Worm (Caenorhabditis elegans) whole organism, L2 larva: Measurements from ENCODE around the gene T02C12.5.

ENCODE experiments used
- C34F6.9 ChIP-seq: fragments of 150-350 bp; optimal IDR thresholded peaks from 2 replicates; lab custom pipeline; 2014; ENCODE audit warnings: missing biosample characterization, missing genetic modification characterization
- F13H6.1 ChIP-seq: sonication (generic microtip); optimal IDR thresholded peaks from 2 replicates; lab custom pipeline; 2016; ENCODE audit warnings: missing genetic modification characterization, missing compliant biosample characterization
- Y55F3AM.14 ChIP-seq: fragments of 200-800 bp; sonication (Bioruptor generic); optimal IDR thresholded peaks from 2 replicates; lab custom pipeline; 2018; ENCODE audit warnings: mild to moderate bottlenecking, missing genetic modification characterization, missing compliant biosample characterization
- ZK546.5 ChIP-seq: sonication (generic microtip); optimal IDR thresholded peaks from 2 replicates; lab custom pipeline; 2017; ENCODE audit warnings: missing biosample characterization, missing genetic modification characterization
- alr-1 ChIP-seq: fragments of 150-350 bp; optimal IDR thresholded peaks from 2 replicates; lab custom pipeline; 2014; ENCODE audit warnings: missing biosample characterization, missing genetic modification characterization
- aly-2 ChIP-seq: fragments of 150-350 bp; optimal IDR thresholded peaks from 2 replicates; lab custom pipeline; 2014; ENCODE audit warnings: missing biosample characterization, missing genetic modification characterization
- ama-1 ChIP-seq: fragments of 150-350 bp; optimal IDR thresholded peaks from 2 replicates; lab custom pipeline; 2018; ENCODE audit warnings: inconsistent platforms
- ceh-16 ChIP-seq: fragments of 150-350 bp; optimal IDR thresholded peaks from 2 replicates; lab custom pipeline; 2014; ENCODE audit warnings: missing biosample characterization, missing genetic modification characterization
- ceh-82 ChIP-seq: fragments of 150-350 bp; optimal IDR thresholded peaks from 2 replicates; lab custom pipeline; 2014; ENCODE audit warnings: missing biosample characterization, missing genetic modification characterization
- crh-2 ChIP-seq: sonication (generic microtip); optimal IDR thresholded peaks from 2 replicates; lab custom pipeline; 2017; ENCODE audit warnings: missing biosample characterization, missing genetic modification characterization
- dmd-4 ChIP-seq: sonication (generic microtip); optimal IDR thresholded peaks from 2 replicates; lab custom pipeline; 2017; ENCODE audit warnings: missing biosample characterization, missing genetic modification characterization
- egl-27 ChIP-seq: sonication (generic microtip); optimal IDR thresholded peaks from 3 replicates; lab custom pipeline; 2017; ENCODE audit warnings: missing biosample characterization, missing genetic modification reagents, missing genetic modification characterization
- elt-1 ChIP-seq: fragments of 150-350 bp; optimal IDR thresholded peaks from 2 replicates; lab custom pipeline; 2014; ENCODE audit warnings: missing biosample characterization, missing genetic modification characterization
- fos-1 ChIP-seq: fragments of 150-350 bp; optimal IDR thresholded peaks from 2 replicates; lab custom pipeline; 2014; ENCODE audit warnings: missing biosample characterization, missing genetic modification characterization
- gmeb-1 ChIP-seq: fragments of 150-350 bp; optimal IDR thresholded peaks from 2 replicates; lab custom pipeline; 2014; ENCODE audit warnings: missing biosample characterization, missing genetic modification characterization
- lin-11 ChIP-seq: fragments of 150-350 bp; sonication (generic microtip); optimal IDR thresholded peaks from 2 replicates; lab custom pipeline; 2014; ENCODE audit warnings: missing biosample characterization, missing genetic modification characterization, inconsistent platforms, mixed read lengths
- lin-13 ChIP-seq: fragments of 150-350 bp; optimal IDR thresholded peaks from 2 replicates; lab custom pipeline; 2014; ENCODE audit warnings: missing biosample characterization, missing genetic modification reagents, missing genetic modification characterization
- lin-39 ChIP-seq: fragments of 150-350 bp; optimal IDR thresholded peaks from 2 replicates; lab custom pipeline; 2014; ENCODE audit warnings: missing biosample characterization, missing genetic modification reagents, missing genetic modification characterization
- lsy-2 ChIP-seq, 2 experiments: fragments of 150-350 bp in 1 of 2; sonication (generic microtip) in 1 of 2; optimal IDR thresholded peaks; 2 replicates each; lab custom pipeline; 2014 to 2017; ENCODE audit warnings: missing biosample characterization in 2 of 2, missing genetic modification characterization in 2 of 2
- mab-5 ChIP-seq: fragments of 150-350 bp; optimal IDR thresholded peaks from 2 replicates; lab custom pipeline; 2014; ENCODE audit warnings: missing biosample characterization, missing genetic modification characterization
- mbf-1 ChIP-seq: sonication (generic microtip); optimal IDR thresholded peaks from 2 replicates; lab custom pipeline; 2017; ENCODE audit warnings: missing biosample characterization, missing genetic modification characterization
- mdl-1 ChIP-seq, 2 experiments: fragments of 150-350 bp in 1 of 2; sonication (generic microtip) in 1 of 2; optimal IDR thresholded peaks; 2 replicates each; lab custom pipeline; 2017; ENCODE audit warnings: missing biosample characterization in 2 of 2, missing genetic modification characterization in 2 of 2
- nhr-11 ChIP-seq: fragments of 150-350 bp; optimal IDR thresholded peaks from 2 replicates; lab custom pipeline; 2014; ENCODE audit warnings: missing biosample characterization, missing genetic modification characterization
- nhr-12 ChIP-seq: fragments of 150-350 bp; optimal IDR thresholded peaks from 2 replicates; lab custom pipeline; 2014; ENCODE audit warnings: missing biosample characterization, missing genetic modification characterization
- nhr-129 ChIP-seq: fragments of 150-350 bp; optimal IDR thresholded peaks from 2 replicates; lab custom pipeline; 2014; ENCODE audit warnings: missing biosample characterization, missing genetic modification characterization
- nhr-21 ChIP-seq: fragments of 150-350 bp; optimal IDR thresholded peaks from 2 replicates; lab custom pipeline; 2014; ENCODE audit warnings: missing biosample characterization, missing genetic modification characterization
- nhr-23 ChIP-seq: fragments of 150-350 bp; optimal IDR thresholded peaks from 2 replicates; lab custom pipeline; 2014; ENCODE audit warnings: missing biosample characterization, missing genetic modification reagents, missing genetic modification characterization
- nhr-237 ChIP-seq: fragments of 150-350 bp; optimal IDR thresholded peaks from 2 replicates; lab custom pipeline; 2014; ENCODE audit warnings: missing biosample characterization, missing genetic modification characterization
- nhr-25 ChIP-seq: fragments of 150-350 bp; sonication (generic microtip); optimal IDR thresholded peaks from 3 replicates; lab custom pipeline; 2014; ENCODE audit warnings: missing biosample characterization, missing genetic modification characterization
- nhr-6 ChIP-seq: fragments of 150-350 bp; optimal IDR thresholded peaks from 2 replicates; lab custom pipeline; 2014; ENCODE audit warnings: missing biosample characterization, missing genetic modification characterization
- nhr-77 ChIP-seq: fragments of 150-350 bp; optimal IDR thresholded peaks from 2 replicates; lab custom pipeline; 2014; ENCODE audit warnings: missing biosample characterization, missing genetic modification characterization
- peb-1 ChIP-seq: fragments of 150-350 bp; optimal IDR thresholded peaks from 2 replicates; lab custom pipeline; 2014; ENCODE audit warnings: missing biosample characterization, missing genetic modification characterization
- sem-4 ChIP-seq: fragments of 150-350 bp; optimal IDR thresholded peaks from 2 replicates; lab custom pipeline; 2014; ENCODE audit warnings: missing biosample characterization, missing genetic modification reagents, missing genetic modification characterization
- skn-1 ChIP-seq: sonication (generic microtip); optimal IDR thresholded peaks from 2 replicates; lab custom pipeline; 2017; ENCODE audit warnings: missing biosample characterization, missing genetic modification characterization
- sma-3 ChIP-seq: sonication (generic microtip); optimal IDR thresholded peaks from 2 replicates; lab custom pipeline; 2016; ENCODE audit warnings: missing genetic modification reagents, missing genetic modification characterization, missing compliant biosample characterization
- sma-9 ChIP-seq, 2 experiments: fragments of 150-350 bp in 1 of 2; sonication (generic microtip) in 1 of 2; optimal IDR thresholded peaks; 2 replicates each; lab custom pipeline; 2014 to 2016; ENCODE audit warnings: missing genetic modification characterization in 2 of 2, mild to moderate bottlenecking in 1 of 2, missing biosample characterization in 1 of 2, missing compliant biosample characterization in 1 of 2, missing genetic modification reagents in 1 of 2, moderate library complexity in 1 of 2
- snpc-4 ChIP-seq: fragments of 150-350 bp; optimal IDR thresholded peaks from 2 replicates; lab custom pipeline; 2014; ENCODE audit warnings: missing biosample characterization, missing genetic modification characterization
- unc-39 ChIP-seq: fragments of 150-350 bp; optimal IDR thresholded peaks from 2 replicates; lab custom pipeline; 2014; ENCODE audit warnings: missing biosample characterization, missing genetic modification characterization
- unc-55 ChIP-seq: fragments of 150-350 bp; sonication (generic microtip); optimal IDR thresholded peaks from 3 replicates; lab custom pipeline; 2014; ENCODE audit warnings: missing biosample characterization, missing genetic modification reagents, missing genetic modification characterization
- unc-62 ChIP-seq: fragments of 150-350 bp; optimal IDR thresholded peaks from 2 replicates; lab custom pipeline; 2014; ENCODE audit warnings: missing biosample characterization, missing genetic modification reagents, missing genetic modification characterization
- zag-1 ChIP-seq: fragments of 150-350 bp; optimal IDR thresholded peaks from 2 replicates; lab custom pipeline; 2014; ENCODE audit warnings: missing biosample characterization, missing genetic modification characterization
- ztf-1 ChIP-seq: fragments of 200-800 bp; sonication (Bioruptor generic); conservative IDR thresholded peaks from 2 replicates; pipeline ENCODE4 v1.3.6; 2022; ENCODE audit warnings: missing genetic modification characterization, missing compliant biosample characterization
- ztf-11 ChIP-seq: sonication (generic microtip); optimal IDR thresholded peaks from 2 replicates; lab custom pipeline; 2017; ENCODE audit warnings: missing biosample characterization, missing genetic modification characterization
- ztf-4 ChIP-seq: fragments of 150-350 bp; optimal IDR thresholded peaks from 2 replicates; lab custom pipeline; 2014; ENCODE audit warnings: missing biosample characterization, missing genetic modification characterization

T02C12.5 gene

ce11 chrIII:3986368-3986767 lies 41.6 kb downstream of the T02C12.5 start, which contains the start of gene Y1A5A.1:
TSS of gene Y1A5A.1 (minus strand) at chrIII:3986661.
- TF ChIP-seq crh-2 (tag; lab: Kevin White, UChicago) = no peak
- TF ChIP-seq ama-1 (lab: Kevin White, UChicago) = no peak
- no peak for TF ChIP-seq aly-2 (tag; lab: Kevin White, UChicago)
- no peak for TF ChIP-seq lin-11 (tag; lab: Kevin White, UChicago)
- no peak for TF ChIP-seq mdl-1 (tag; optimal IDR thresholded peaks at IDR 0.05; lab: Kevin White, UChicago)
- no peak for TF ChIP-seq nhr-6 (tag; lab: Kevin White, UChicago)
- TF ChIP-seq snpc-4 (tag; lab: Kevin White, UChicago) = no peak
- TF ChIP-seq elt-1 = no peak
- no peak for TF ChIP-seq peb-1
- TF ChIP-seq F13H6.1 = no peak
- no peak for TF ChIP-seq dmd-4 (tag; lab: Kevin White, UChicago)
- no peak for TF ChIP-seq fos-1 (tag; lab: Kevin White, UChicago)
- no peak for TF ChIP-seq ztf-4
- no peak for TF ChIP-seq nhr-77 (tag; lab: Kevin White, UChicago)
- no peak for TF ChIP-seq zag-1 (tag; lab: Kevin White, UChicago)
- no peak for TF ChIP-seq alr-1 (tag; lab: Kevin White, UChicago)
- TF ChIP-seq C34F6.9 (tag; lab: Kevin White, UChicago) = no peak
- TF ChIP-seq ceh-16 (tag; lab: Kevin White, UChicago) = no peak

- TF ChIP-seq unc-62 (GFP tag; lab: Kevin White, UChicago) (no peak), C34F6.9 (tag; lab: Kevin White, UChicago) (peak; percentile 8), nhr-12 (tag; lab: Kevin White, UChicago) (no peak), dmd-4 (tag; lab: Kevin White, UChicago) (no peak), sma-3 (GFP tag; lab: Kevin White, UChicago) (no peak), Y55F3AM.14 (GFP tag; lab: Kevin White, UChicago) (peak; percentile 14), nhr-23 (tag; lab: Kevin White, UChicago) (no peak), zag-1 (tag; lab: Kevin White, UChicago) (no peak), nhr-25 (tag; lab: Kevin White, UChicago) (no peak), ztf-4 (no peak), lin-11 (tag; lab: Kevin White, UChicago) (peak; percentile 13), crh-2 (tag; lab: Kevin White, UChicago) (no peak), lsy-2 (tag; optimal IDR thresholded peaks at IDR 0.05; lab: Kevin White, UChicago) (peak in 1 of 2 experiments; percentile 34), ceh-82 (no peak), sma-9 (GFP tag; optimal IDR thresholded peaks at IDR 0.05; lab: Kevin White, UChicago) (peak; percentile 12), sma-9 (tag; optimal IDR thresholded peaks at IDR 0.05; lab: Kevin White, UChicago) (no peak), unc-39 (tag; lab: Kevin White, UChicago) (no peak), skn-1 (tag; lab: Kevin White, UChicago) (no peak), elt-1 (no peak), lin-39 (tag; lab: Kevin White, UChicago) (no peak), nhr-129 (tag; lab: Kevin White, UChicago) (peak; percentile 45), nhr-11 (tag; lab: Kevin White, UChicago) (no peak), mdl-1 (tag; optimal IDR thresholded peaks at IDR 0.05; lab: Kevin White, UChicago) (peak in 1 of 2 experiments; percentile 35), nhr-77 (tag; lab: Kevin White, UChicago) (no peak), aly-2 (tag; lab: Kevin White, UChicago) (no peak), mab-5 (tag; lab: Kevin White, UChicago) (no peak), egl-27 (no peak), nhr-21 (no peak), F13H6.1 (peak; percentile 82), gmeb-1 (no peak), ztf-1 (no peak), lin-13 (GFP tag; lab: Kevin White, UChicago) (no peak), mbf-1 (tag; lab: Kevin White, UChicago) (no peak), snpc-4 (tag; lab: Kevin White, UChicago) (no peak), nhr-6 (tag; lab: Kevin White, UChicago) (no peak), ztf-11 (no peak), fos-1 (tag; lab: Kevin White, UChicago) (peak; percentile 0), nhr-237 (tag; lab: Kevin White, UChicago) (no peak), sem-4 (tag; lab: Kevin White, UChicago) (no peak), unc-55 (GFP tag; lab: Kevin White, UChicago) (no peak), ceh-16 (tag; lab: Kevin White, UChicago) (no peak), alr-1 (tag; lab: Kevin White, UChicago) (no peak), ama-1 (lab: Kevin White, UChicago) (no peak), ZK546.5 (no peak)
These were observed 43.9 kb downstream of the T02C12.5 start for ce11 chrIII:3984049-3984484.
